Worm (Caenorhabditis elegans) whole organism, young adult: Measurements from ENCODE around the gene C48D1.9.

Source experiments
- F22D6.2 ChIP-seq: sonication (generic microtip); optimal IDR thresholded peaks from 2 replicates; lab custom pipeline; 2016; ENCODE audit warnings: mild to moderate bottlenecking, missing genetic modification characterization, missing compliant biosample characterization
- F23B12.7 ChIP-seq: sonication (generic microtip); optimal IDR thresholded peaks from 2 replicates; lab custom pipeline; 2017; ENCODE audit warnings: missing genetic modification characterization, mild to moderate bottlenecking, missing compliant biosample characterization, antibody characterized with exemption, moderate library complexity; ENCODE audit not compliant: insufficient read depth
- K11D2.4 ChIP-seq: fragments of 200-800 bp; sonication (Bioruptor generic); IDR thresholded peaks from 2 replicates; pipeline ENCODE4 v1.3.6; 2022; ENCODE audit warnings: missing genetic modification reagents, missing genetic modification characterization, missing compliant biosample characterization
- T07F8.4 ChIP-seq: sonication (generic microtip); optimal IDR thresholded peaks from 2 replicates; lab custom pipeline; 2016; ENCODE audit warnings: mild to moderate bottlenecking, missing genetic modification characterization, moderate library complexity, missing compliant biosample characterization
- ama-1 ChIP-seq, 3 experiments: fragments of 150-350 bp in 1 of 3; sonication (generic microtip) in 2 of 3; optimal IDR thresholded peaks; 2 replicates each; lab custom pipeline; 2014 to 2018; ENCODE audit warnings: missing biosample characterization in 2 of 3, missing genetic modification characterization in 2 of 3, missing genetic modification reagents in 2 of 3
- attf-3 ChIP-seq: fragments of 200-800 bp; sonication (Bioruptor generic); conservative IDR thresholded peaks from 2 replicates; pipeline ENCODE4 v1.3.6; 2022; ENCODE audit warnings: missing genetic modification reagents, missing genetic modification characterization, missing compliant biosample characterization
- ccch-3 ChIP-seq: fragments of 200-800 bp; sonication (Bioruptor generic); optimal IDR thresholded peaks from 2 replicates; lab custom pipeline; 2018; ENCODE audit warnings: mild to moderate bottlenecking, missing genetic modification characterization, missing compliant biosample characterization
- dox-1 ChIP-seq: fragments of 200-800 bp; sonication (Bioruptor generic); IDR thresholded peaks from 2 replicates; pipeline ENCODE4 v1.3.6; 2022; ENCODE audit warnings: missing genetic modification reagents, missing genetic modification characterization, missing compliant biosample characterization
- dpl-1 ChIP-seq: fragments of 150-350 bp; optimal IDR thresholded peaks from 2 replicates; lab custom pipeline; 2014; ENCODE audit warnings: missing biosample characterization, missing genetic modification reagents, missing genetic modification characterization
- let-607 ChIP-seq, 2 experiments: fragments of 200-800 bp in 1 of 2; sonication (Bioruptor generic) in 1 of 2; sonication (generic microtip) in 1 of 2; optimal IDR thresholded peaks; 2 replicates each; lab custom pipeline; 2016 to 2018; ENCODE audit warnings: mild to moderate bottlenecking in 2 of 2, missing compliant biosample characterization in 2 of 2, missing genetic modification characterization in 2 of 2, moderate library complexity in 2 of 2, missing genotype in 1 of 2
- lin-40 ChIP-seq: sonication (generic microtip); optimal IDR thresholded peaks from 2 replicates; lab custom pipeline; 2016; ENCODE audit warnings: missing genetic modification characterization, mild to moderate bottlenecking, missing compliant biosample characterization, missing genotype, missing genetic modification reagents
- nhr-27 ChIP-seq: fragments of 200-800 bp; sonication (Bioruptor generic); optimal IDR thresholded peaks from 2 replicates; lab custom pipeline; 2018; ENCODE audit warnings: mild to moderate bottlenecking, missing genetic modification characterization, moderate library complexity, missing compliant biosample characterization
- tbx-9 ChIP-seq: sonication (generic microtip); optimal IDR thresholded peaks from 2 replicates; lab custom pipeline; 2016; ENCODE audit warnings: borderline replicate concordance, missing genetic modification characterization, inconsistent platforms, missing compliant biosample characterization
- unc-62 ChIP-seq: fragments of 150-350 bp; optimal IDR thresholded peaks from 2 replicates; lab custom pipeline; 2014; ENCODE audit warnings: missing biosample characterization, missing genetic modification reagents, missing genetic modification characterization

ce11 chrIV:13238943-13239861 is 29.7 kb upstream of the C48D1.9 start, which contains the start of gene tag-115:
- TF ChIP-seq ama-1 (optimal IDR thresholded peaks at IDR 0.05; lab: Kevin White, UChicago) (peak; percentile 23), ama-1 (GFP tag; optimal IDR thresholded peaks at IDR 0.05; lab: Kevin White, UChicago) (peak; percentile 86 to 94), dox-1 (GFP tag; lab: Robert Waterston, UW) (peak; percentile 75), nhr-27 (no peak), attf-3 (GFP tag; lab: Robert Waterston, UW) (no peak), dpl-1 (GFP tag; lab: Kevin White, UChicago) (no peak), K11D2.4 (GFP tag; lab: Robert Waterston, UW) (no peak), unc-62 (no peak), F22D6.2 (tag; lab: Kevin White, UChicago) (no peak), ccch-3 (GFP tag; lab: Kevin White, UChicago) (no peak), T07F8.4 (tag; lab: Kevin White, UChicago) (no peak), tbx-9 (no peak), F23B12.7 (tag; lab: Kevin White, UChicago) (peak; percentile 46), lin-40 (tag; lab: Kevin White, UChicago) (peak; percentile 20), let-607 (tag; optimal IDR thresholded peaks at IDR 0.05; lab: Kevin White, UChicago) (peak in 1 of 2 experiments; percentile 69)
